Worm (Caenorhabditis elegans) whole organism, young adult: ENCODE results near the gene clec-158.

Source experiments
- akir-1 ChIP-seq: fragments of 200-800 bp; sonication (Bioruptor generic); optimal IDR thresholded peaks from 2 replicates; lab custom pipeline; 2018; ENCODE audit warnings: mild to moderate bottlenecking, missing genetic modification characterization, moderate library complexity, missing compliant biosample characterization
- snpc-4 ChIP-seq, 5 experiments: fragments of 150-350 bp in 1 of 5; sonication (generic microtip) in 4 of 5; optimal IDR thresholded peaks; 2 replicates each; lab custom pipeline; 2014 to 2018; ENCODE audit warnings: missing genetic modification characterization in 5 of 5, missing biosample characterization in 3 of 5, antibody characterized with exemption in 2 of 5, mild to moderate bottlenecking in 2 of 5, missing compliant biosample characterization in 2 of 5, missing genotype in 2 of 5, moderate library complexity in 2 of 5, missing genetic modification reagents in 1 of 5

DNA sequence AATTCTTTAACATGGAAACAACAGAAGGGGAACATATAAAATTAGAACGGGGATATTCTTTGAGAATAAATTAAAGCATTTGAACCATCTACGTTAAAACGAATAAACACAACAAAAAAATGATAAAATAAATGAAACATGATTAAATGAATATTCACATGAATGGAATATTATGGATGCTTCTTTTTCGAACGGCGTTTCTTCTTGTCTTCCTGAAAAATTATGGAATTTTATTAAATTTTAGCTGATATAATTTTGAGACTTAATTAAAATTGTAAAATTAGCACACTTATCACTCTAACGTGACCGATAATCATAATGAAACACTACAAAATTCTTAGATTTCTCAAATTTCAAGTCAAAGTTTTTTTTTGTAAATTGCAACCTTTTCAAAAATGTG lies 41.2 kb upstream of the clec-158 start:
- no peak for TF ChIP-seq snpc-4 (GFP tag; optimal IDR thresholded peaks at IDR 0.05; lab: Kevin White, UChicago)
- no peak for TF ChIP-seq snpc-4 (tag; optimal IDR thresholded peaks at IDR 0.05; lab: Kevin White, UChicago)
- TF ChIP-seq akir-1 (GFP tag; lab: Kevin White, UChicago) = no peak
